Worm (Caenorhabditis elegans): ENCODE measurements around the gene gst-13.

- TF ChIP-seq tab-1 (GFP tag; IDR thresholded peaks at IDR 0.05) (no peak), ref-1 (GFP tag; conservative IDR thresholded peaks at IDR 0.05) (no peak), flt-1 (GFP tag; IDR thresholded peaks at IDR 0.05) (no peak), ztf-29 (GFP tag; IDR thresholded peaks at IDR 0.05) (no peak)
These were observed 18.1 kb upstream of the gst-13 start, which contains the start of gene znfx-1 for ce11 chrII:9213055-9213708.

All from whole organism, midembryonic.